Fruit fly (Drosophila melanogaster) whole organism, adult: ENCODE data around the gene simj.

Experiments
- CG11617 ChIP-seq: fragments of 200-800 bp; sonication (Bioruptor generic); optimal IDR thresholded peaks from 2 replicates; lab custom pipeline; 2017; ENCODE audit warnings: mild to moderate bottlenecking, missing biosample characterization, missing genetic modification reagents, missing genetic modification characterization
- CG12768 ChIP-seq: fragments of 200-800 bp; sonication (Bioruptor generic); optimal IDR thresholded peaks from 2 replicates; lab custom pipeline; 2017; ENCODE audit warnings: missing biosample characterization, missing genetic modification characterization, mild to moderate bottlenecking, moderate library complexity, missing genetic modification reagents
- CG1620 ChIP-seq: fragments of 200-800 bp; sonication (Bioruptor generic); optimal IDR thresholded peaks from 2 replicates; lab custom pipeline; 2016; ENCODE audit warnings: missing biosample characterization, missing genetic modification characterization
- CG33017 ChIP-seq: fragments of 200-800 bp; sonication (Bioruptor generic); optimal IDR thresholded peaks from 2 replicates; lab custom pipeline; 2018; ENCODE audit warnings: missing biosample characterization, mild to moderate bottlenecking, missing genetic modification characterization, moderate library complexity
- CG7045 ChIP-seq: fragments of 200-800 bp; sonication (Bioruptor generic); optimal IDR thresholded peaks from 2 replicates; lab custom pipeline; 2017; ENCODE audit warnings: missing biosample characterization, mild to moderate bottlenecking, missing genetic modification characterization
- Clk ChIP-seq: fragments of 200-800 bp; sonication (Bioruptor generic); optimal IDR thresholded peaks from 2 replicates; lab custom pipeline; 2017; ENCODE audit warnings: missing biosample characterization, missing genetic modification characterization
- Crg-1 ChIP-seq: fragments of 200-800 bp; sonication (Bioruptor generic); optimal IDR thresholded peaks from 2 replicates; lab custom pipeline; 2016; ENCODE audit warnings: missing biosample characterization, missing genetic modification characterization
- Hr96 ChIP-seq: fragments of 200-800 bp; sonication (Bioruptor generic); optimal IDR thresholded peaks from 2 replicates; lab custom pipeline; 2016; ENCODE audit warnings: missing biosample characterization, missing genetic modification characterization
- Mnt ChIP-seq: fragments of 200-800 bp; sonication (Bioruptor generic); optimal IDR thresholded peaks from 2 replicates; lab custom pipeline; 2016; ENCODE audit warnings: missing biosample characterization, mild to moderate bottlenecking, missing genetic modification characterization
- cnc ChIP-seq, 2 experiments: fragments of >200 bp; optimal IDR thresholded peaks; 2 replicates each; lab custom pipeline; 2017
- kay ChIP-seq: fragments of 200-800 bp; sonication (Bioruptor generic); peaks from one replicate; lab custom pipeline; 2016; ENCODE audit warnings: missing biosample characterization, missing genetic modification characterization, borderline replicate concordance
- ovo ChIP-seq: fragments of 200-800 bp; sonication (Bioruptor generic); optimal IDR thresholded peaks from 2 replicates; lab custom pipeline; 2016; ENCODE audit warnings: missing biosample characterization, missing genetic modification characterization
- tj ChIP-seq: fragments of 200-800 bp; sonication (Bioruptor generic); optimal IDR thresholded peaks from 3 replicates; lab custom pipeline; 2017; ENCODE audit warnings: missing biosample characterization, mild to moderate bottlenecking, missing genetic modification characterization, moderate library complexity
- toe ChIP-seq: fragments of 200-800 bp; sonication (Bioruptor generic); optimal IDR thresholded peaks from 2 replicates; lab custom pipeline; 2016; ENCODE audit warnings: missing biosample characterization, missing genetic modification characterization

DNA sequence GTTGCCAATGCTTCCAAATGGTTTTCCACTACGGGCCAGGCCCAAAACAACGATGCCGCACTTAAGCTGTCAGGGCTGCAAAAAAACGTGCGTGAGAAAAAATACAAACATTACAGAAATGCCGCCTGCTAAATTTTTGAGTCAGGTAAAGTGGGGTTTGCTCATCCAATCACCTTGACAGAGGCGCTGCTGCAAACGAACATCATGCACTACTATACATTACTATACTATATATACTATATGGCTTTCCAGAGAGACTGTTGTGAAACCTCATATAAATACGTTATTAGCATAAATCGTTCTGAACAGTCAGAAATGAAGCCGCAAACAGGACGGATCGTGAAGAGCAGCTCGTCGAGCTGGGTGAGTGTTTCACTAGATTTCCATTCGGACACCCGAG lies 21.3 kb upstream of the simj start, which contains the start of gene CG14153:
- TF ChIP-seq CG33017 (tag; lab: Kevin White, UChicago) (no peak), CG12768 (GFP tag; lab: Kevin White, UChicago) (no peak), Mnt (GFP tag; lab: Kevin White, UChicago) (no peak), ovo (no peak), Crg-1 (GFP tag; lab: Kevin White, UChicago) (no peak), tj (GFP tag; lab: Kevin White, UChicago) (no peak), toe (no peak), cnc (optimal IDR thresholded peaks at IDR 0.05; lab: Kevin White, UChicago) (no peak), CG1620 (GFP tag; lab: Kevin White, UChicago) (no peak), CG11617 (no peak), Hr96 (GFP tag; lab: Kevin White, UChicago) (no peak), kay (GFP tag; lab: Kevin White, UChicago) (no peak), Clk (GFP tag; lab: Kevin White, UChicago) (no peak), CG7045 (GFP tag; lab: Kevin White, UChicago) (no peak)
